Fruit fly (Drosophila melanogaster): ENCODE results near the gene Ephrin.

- TF ChIP-seq CG8478 (optimal IDR thresholded peaks at IDR 0.05), result no peak
- no peak for TF ChIP-seq usp (GFP tag; optimal IDR thresholded peaks at IDR 0.05)
Observed at dm6 chr4:558456-558855, 13.1 kb upstream of the Ephrin start.

Measured in whole organism.